Worm (Caenorhabditis elegans) whole organism, L2 larva: Measurements from ENCODE around the gene F47B8.3.

Experiments used
- C34F6.9 ChIP-seq: fragments of 150-350 bp; optimal IDR thresholded peaks from 2 replicates; lab custom pipeline; 2014; ENCODE audit warnings: missing biosample characterization, missing genetic modification characterization
- F13H6.1 ChIP-seq: sonication (generic microtip); optimal IDR thresholded peaks from 2 replicates; lab custom pipeline; 2016; ENCODE audit warnings: missing genetic modification characterization, missing compliant biosample characterization
- R02D3.7 ChIP-seq: fragments of 150-350 bp; optimal IDR thresholded peaks from 2 replicates; lab custom pipeline; 2014; ENCODE audit warnings: missing biosample characterization, missing genetic modification characterization
- ZK546.5 ChIP-seq: sonication (generic microtip); optimal IDR thresholded peaks from 2 replicates; lab custom pipeline; 2017; ENCODE audit warnings: missing biosample characterization, missing genetic modification characterization
- aly-2 ChIP-seq: fragments of 150-350 bp; optimal IDR thresholded peaks from 2 replicates; lab custom pipeline; 2014; ENCODE audit warnings: missing biosample characterization, missing genetic modification characterization
- blmp-1 ChIP-seq: sonication (generic microtip); optimal IDR thresholded peaks from 2 replicates; lab custom pipeline; 2017; ENCODE audit warnings: missing genetic modification characterization, mild to moderate bottlenecking, missing compliant biosample characterization, antibody characterized with exemption, moderate library complexity; ENCODE audit not compliant: insufficient read depth
- ceh-16 ChIP-seq: fragments of 150-350 bp; optimal IDR thresholded peaks from 2 replicates; lab custom pipeline; 2014; ENCODE audit warnings: missing biosample characterization, missing genetic modification characterization
- crh-2 ChIP-seq: sonication (generic microtip); optimal IDR thresholded peaks from 2 replicates; lab custom pipeline; 2017; ENCODE audit warnings: missing biosample characterization, missing genetic modification characterization
- dmd-4 ChIP-seq: sonication (generic microtip); optimal IDR thresholded peaks from 2 replicates; lab custom pipeline; 2017; ENCODE audit warnings: missing biosample characterization, missing genetic modification characterization
- elt-1 ChIP-seq: fragments of 150-350 bp; optimal IDR thresholded peaks from 2 replicates; lab custom pipeline; 2014; ENCODE audit warnings: missing biosample characterization, missing genetic modification characterization
- elt-3 ChIP-seq: sonication (generic microtip); optimal IDR thresholded peaks from 2 replicates; lab custom pipeline; 2017; ENCODE audit warnings: missing biosample characterization, missing genetic modification characterization
- fos-1 ChIP-seq: fragments of 150-350 bp; optimal IDR thresholded peaks from 2 replicates; lab custom pipeline; 2014; ENCODE audit warnings: missing biosample characterization, missing genetic modification characterization
- gmeb-1 ChIP-seq: fragments of 150-350 bp; optimal IDR thresholded peaks from 2 replicates; lab custom pipeline; 2014; ENCODE audit warnings: missing biosample characterization, missing genetic modification characterization
- lin-11 ChIP-seq: fragments of 150-350 bp; sonication (generic microtip); optimal IDR thresholded peaks from 2 replicates; lab custom pipeline; 2014; ENCODE audit warnings: missing biosample characterization, missing genetic modification characterization, inconsistent platforms, mixed read lengths
- lin-39 ChIP-seq: fragments of 150-350 bp; optimal IDR thresholded peaks from 2 replicates; lab custom pipeline; 2014; ENCODE audit warnings: missing biosample characterization, missing genetic modification reagents, missing genetic modification characterization
- lsy-2 ChIP-seq, 2 experiments: fragments of 150-350 bp in 1 of 2; sonication (generic microtip) in 1 of 2; optimal IDR thresholded peaks; 2 replicates each; lab custom pipeline; 2014 to 2017; ENCODE audit warnings: missing biosample characterization in 2 of 2, missing genetic modification characterization in 2 of 2
- mab-5 ChIP-seq: fragments of 150-350 bp; optimal IDR thresholded peaks from 2 replicates; lab custom pipeline; 2014; ENCODE audit warnings: missing biosample characterization, missing genetic modification characterization
- mbf-1 ChIP-seq: sonication (generic microtip); optimal IDR thresholded peaks from 2 replicates; lab custom pipeline; 2017; ENCODE audit warnings: missing biosample characterization, missing genetic modification characterization
- mdl-1 ChIP-seq, 2 experiments: fragments of 150-350 bp in 1 of 2; sonication (generic microtip) in 1 of 2; optimal IDR thresholded peaks; 2 replicates each; lab custom pipeline; 2017; ENCODE audit warnings: missing biosample characterization in 2 of 2, missing genetic modification characterization in 2 of 2
- nhr-10 ChIP-seq: sonication (generic microtip); optimal IDR thresholded peaks from 2 replicates; lab custom pipeline; 2017; ENCODE audit warnings: missing biosample characterization, missing genetic modification characterization
- nhr-11 ChIP-seq: fragments of 150-350 bp; optimal IDR thresholded peaks from 2 replicates; lab custom pipeline; 2014; ENCODE audit warnings: missing biosample characterization, missing genetic modification characterization
- nhr-129 ChIP-seq: fragments of 150-350 bp; optimal IDR thresholded peaks from 2 replicates; lab custom pipeline; 2014; ENCODE audit warnings: missing biosample characterization, missing genetic modification characterization
- nhr-21 ChIP-seq: fragments of 150-350 bp; optimal IDR thresholded peaks from 2 replicates; lab custom pipeline; 2014; ENCODE audit warnings: missing biosample characterization, missing genetic modification characterization
- nhr-23 ChIP-seq: fragments of 150-350 bp; optimal IDR thresholded peaks from 2 replicates; lab custom pipeline; 2014; ENCODE audit warnings: missing biosample characterization, missing genetic modification reagents, missing genetic modification characterization
- nhr-237 ChIP-seq: fragments of 150-350 bp; optimal IDR thresholded peaks from 2 replicates; lab custom pipeline; 2014; ENCODE audit warnings: missing biosample characterization, missing genetic modification characterization
- nhr-77 ChIP-seq: fragments of 150-350 bp; optimal IDR thresholded peaks from 2 replicates; lab custom pipeline; 2014; ENCODE audit warnings: missing biosample characterization, missing genetic modification characterization
- peb-1 ChIP-seq: fragments of 150-350 bp; optimal IDR thresholded peaks from 2 replicates; lab custom pipeline; 2014; ENCODE audit warnings: missing biosample characterization, missing genetic modification characterization
- sem-4 ChIP-seq: fragments of 150-350 bp; optimal IDR thresholded peaks from 2 replicates; lab custom pipeline; 2014; ENCODE audit warnings: missing biosample characterization, missing genetic modification reagents, missing genetic modification characterization
- sma-9 ChIP-seq, 2 experiments: fragments of 150-350 bp in 1 of 2; sonication (generic microtip) in 1 of 2; optimal IDR thresholded peaks; 2 replicates each; lab custom pipeline; 2014 to 2016; ENCODE audit warnings: missing genetic modification characterization in 2 of 2, mild to moderate bottlenecking in 1 of 2, missing biosample characterization in 1 of 2, missing compliant biosample characterization in 1 of 2, missing genetic modification reagents in 1 of 2, moderate library complexity in 1 of 2
- unc-39 ChIP-seq: fragments of 150-350 bp; optimal IDR thresholded peaks from 2 replicates; lab custom pipeline; 2014; ENCODE audit warnings: missing biosample characterization, missing genetic modification characterization
- unc-62 ChIP-seq: fragments of 150-350 bp; optimal IDR thresholded peaks from 2 replicates; lab custom pipeline; 2014; ENCODE audit warnings: missing biosample characterization, missing genetic modification reagents, missing genetic modification characterization
- zag-1 ChIP-seq: fragments of 150-350 bp; optimal IDR thresholded peaks from 2 replicates; lab custom pipeline; 2014; ENCODE audit warnings: missing biosample characterization, missing genetic modification characterization
- ztf-1 ChIP-seq: fragments of 200-800 bp; sonication (Bioruptor generic); conservative IDR thresholded peaks from 2 replicates; pipeline ENCODE4 v1.3.6; 2022; ENCODE audit warnings: missing genetic modification characterization, missing compliant biosample characterization

Gene F47B8.3

DNA sequence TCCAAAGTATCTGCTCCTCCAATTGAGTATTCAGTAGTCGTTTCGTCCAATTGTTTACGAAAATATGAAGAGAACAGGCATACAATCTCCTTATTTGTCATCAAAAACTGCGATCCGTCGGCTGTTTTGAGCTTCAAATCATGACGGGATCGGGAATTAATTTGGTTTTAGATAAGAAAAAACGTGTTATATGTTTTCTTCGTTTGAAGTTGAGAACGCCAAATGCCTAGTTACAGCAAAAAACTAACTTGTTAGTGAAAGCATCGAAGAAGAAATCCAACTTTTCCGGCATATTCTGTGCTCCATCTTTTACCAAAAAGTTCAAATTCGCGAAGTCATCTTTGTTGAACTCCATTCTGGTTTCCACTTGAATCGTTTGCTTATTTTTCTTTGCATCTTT lies 33.4 kb downstream of the F47B8.3 start, which contains the start of gene F14D7.1:
F14D7.1 (minus strand) TSS at position 101 of the 400 bp plus-strand sequence.
- TF ChIP-seq nhr-129 (tag; lab: Kevin White, UChicago) (no peak), nhr-77 (tag; lab: Kevin White, UChicago) (no peak), F13H6.1 (tag; lab: Kevin White, UChicago) (no peak), unc-62 (GFP tag; lab: Kevin White, UChicago) (no peak), lsy-2 (tag; optimal IDR thresholded peaks at IDR 0.05; lab: Kevin White, UChicago) (no peak), fos-1 (tag; lab: Kevin White, UChicago) (no peak), elt-1 (tag; lab: Kevin White, UChicago) (no peak), nhr-237 (tag; lab: Kevin White, UChicago) (no peak), sma-9 (GFP tag; optimal IDR thresholded peaks at IDR 0.05; lab: Kevin White, UChicago) (no peak), sma-9 (tag; optimal IDR thresholded peaks at IDR 0.05; lab: Kevin White, UChicago) (no peak)

- no peak for TF ChIP-seq fos-1 (tag; lab: Kevin White, UChicago)
- TF ChIP-seq nhr-23: no peak
- TF ChIP-seq nhr-11: no peak
- TF ChIP-seq sma-9 (GFP tag; optimal IDR thresholded peaks at IDR 0.05; lab: Kevin White, UChicago): no peak
- TF ChIP-seq sma-9 (tag; optimal IDR thresholded peaks at IDR 0.05; lab: Kevin White, UChicago): no peak
- no peak for TF ChIP-seq unc-39 (tag; lab: Kevin White, UChicago)
- no peak for TF ChIP-seq elt-3
- TF ChIP-seq gmeb-1 (tag; lab: Kevin White, UChicago): no peak
- TF ChIP-seq mab-5: no peak
- TF ChIP-seq nhr-129 (tag; lab: Kevin White, UChicago): no peak
- no peak for TF ChIP-seq crh-2 (tag; lab: Kevin White, UChicago)
- no peak for TF ChIP-seq ceh-16 (tag; lab: Kevin White, UChicago)
- no peak for TF ChIP-seq lin-39 (tag; lab: Kevin White, UChicago)
- TF ChIP-seq blmp-1 (tag; lab: Kevin White, UChicago): no peak
Observed at ce11 chrV:14285803-14286202, 37.0 kb downstream of the F47B8.3 start, which contains the start of gene F40G12.11. Gene F40G12.11 (plus strand): TSS chrV:14286171.

DNA sequence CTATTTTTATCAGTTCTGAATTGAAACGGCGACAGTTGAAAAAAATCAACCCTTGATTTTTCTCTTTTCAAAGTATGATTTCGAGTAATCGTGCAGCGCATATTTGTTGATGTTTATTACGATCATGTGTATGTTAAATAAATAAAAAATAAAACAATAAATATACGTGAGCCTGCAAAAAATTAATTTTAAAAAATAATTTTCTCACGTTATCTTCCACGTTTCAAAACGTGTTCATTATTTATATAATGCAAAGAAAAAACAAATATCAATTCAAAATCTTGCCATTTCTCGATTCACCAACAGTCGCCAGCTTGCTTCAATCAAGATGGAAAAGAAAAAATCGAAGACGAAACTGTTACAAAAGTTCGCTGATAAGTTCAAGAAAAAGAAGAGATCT lies 39.6 kb downstream of the F47B8.3 start, which contains the start of gene F40G12.10:
F40G12.10 (plus strand) TSS at position 301 of the 400 bp plus-strand sequence.
- TF ChIP-seq unc-62 (GFP tag; lab: Kevin White, UChicago) (no peak), mbf-1 (tag; lab: Kevin White, UChicago) (no peak), crh-2 (tag; lab: Kevin White, UChicago) (no peak), F13H6.1 (tag; lab: Kevin White, UChicago) (no peak), nhr-129 (tag; lab: Kevin White, UChicago) (no peak), ztf-1 (GFP tag; lab: Robert Waterston, UW) (no peak), nhr-10 (no peak), aly-2 (tag; lab: Kevin White, UChicago) (no peak), zag-1 (no peak), dmd-4 (tag; lab: Kevin White, UChicago) (no peak)
- TF ChIP-seq, all 48 proteins: peak for 0

DNA sequence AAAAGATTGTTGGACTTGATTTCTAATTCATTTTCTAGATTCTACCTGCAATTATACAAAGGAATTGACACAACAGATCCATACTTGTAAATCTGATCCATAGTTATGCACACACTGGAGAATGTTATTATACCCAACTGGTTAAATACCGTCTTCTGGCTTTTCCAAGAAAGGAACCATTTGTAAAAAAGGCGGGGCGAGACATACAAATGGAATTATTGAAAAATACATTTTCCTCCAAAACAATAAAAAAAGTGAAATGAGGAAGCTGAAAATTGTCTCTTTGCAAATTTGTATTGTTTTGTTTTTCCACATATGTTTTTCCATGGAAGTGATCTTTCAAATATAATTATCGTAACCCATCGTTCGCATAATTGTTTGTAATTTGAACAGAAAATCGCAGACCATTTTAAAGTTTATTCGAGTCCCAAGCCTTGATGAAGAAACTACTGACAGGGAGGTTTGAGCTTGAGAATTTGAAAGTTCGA lies 40.5 kb downstream of the F47B8.3 start, which contains the start of the genes srt-74 and F40G12.9:
srt-74 (minus strand) TSS at position 101 of the 488 bp plus-strand sequence.
F40G12.9 (plus strand) TSS at position 438 of the 488 bp plus-strand sequence.
- TF ChIP-seq unc-39 (tag; lab: Kevin White, UChicago) (no peak), lin-11 (tag; lab: Kevin White, UChicago) (no peak), lin-39 (tag; lab: Kevin White, UChicago) (no peak), peb-1 (tag; lab: Kevin White, UChicago) (no peak), sem-4 (tag; lab: Kevin White, UChicago) (no peak), nhr-237 (tag; lab: Kevin White, UChicago) (no peak), mdl-1 (tag; optimal IDR thresholded peaks at IDR 0.05; lab: Kevin White, UChicago) (no peak), R02D3.7 (tag; lab: Kevin White, UChicago) (no peak), aly-2 (tag; lab: Kevin White, UChicago) (no peak), F13H6.1 (tag; lab: Kevin White, UChicago) (no peak), ZK546.5 (tag; lab: Kevin White, UChicago) (no peak), mab-5 (no peak), C34F6.9 (no peak), nhr-21 (no peak), ztf-1 (GFP tag; lab: Robert Waterston, UW) (no peak), elt-3 (no peak), blmp-1 (tag; lab: Kevin White, UChicago) (no peak), elt-1 (tag; lab: Kevin White, UChicago) (no peak), nhr-23 (no peak)
